Worm (Caenorhabditis elegans): ENCODE results near the gene gon-1.
"Not testable (repeated sequence)": the region's sequence is repeated elsewhere in the genome, so short reads cannot be mapped to it uniquely, and the experiment has no call there.

DNA sequence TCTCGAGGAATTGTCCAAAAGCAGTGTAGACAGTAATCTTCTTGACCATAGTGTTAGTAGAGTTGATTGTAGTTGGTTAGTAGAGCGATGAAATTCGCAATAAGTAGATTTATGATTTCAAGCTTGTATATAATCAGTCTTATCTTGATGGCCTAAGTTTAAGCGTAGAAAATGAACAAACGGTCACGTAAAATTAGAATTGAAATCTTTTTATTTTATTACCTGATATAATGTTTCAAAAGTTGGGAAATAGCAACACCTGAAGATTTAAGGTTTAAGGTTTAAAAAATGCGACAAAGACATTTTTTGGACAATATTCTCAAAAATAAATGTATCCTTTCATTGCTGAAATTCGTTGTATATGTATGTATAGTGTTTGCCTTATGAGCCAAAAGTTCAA, 59.6 kb downstream of the gon-1 start, which contains the start of gene sss-1:
- TF ChIP-seq lir-3 (tag; optimal IDR thresholded peaks at IDR 0.05; ENCODE audit: poor library complexity); lsy-2 (tag; optimal IDR thresholded peaks at IDR 0.05); zag-1 (tag; optimal IDR thresholded peaks at IDR 0.05); nhr-85 (tag); mdl-1 (tag; optimal IDR thresholded peaks at IDR 0.05); ztf-11 (tag; optimal IDR thresholded peaks at IDR 0.05); ztf-4 (tag; optimal IDR thresholded peaks at IDR 0.05); nhr-11 (tag; optimal IDR thresholded peaks at IDR 0.05); swsn-7 (tag; optimal IDR thresholded peaks at IDR 0.05); unc-30 (tag; optimal IDR thresholded peaks at IDR 0.05); lin-13 (GFP tag; optimal IDR thresholded peaks at IDR 0.05); unc-130 (tag; optimal IDR thresholded peaks at IDR 0.05); mep-1 (tag; optimal IDR thresholded peaks at IDR 0.05); nhr-76 (tag; optimal IDR thresholded peaks at IDR 0.05): not testable (repeated sequence)

All from whole organism, L1 larva.